Fruit fly (Drosophila melanogaster) S2 (cell line): ENCODE data around the gene indra.

Experiments used
- CG8478 ChIP-seq: fragments of >200 bp; optimal IDR thresholded peaks from 2 replicates; lab custom pipeline; 2018
- CTCF ChIP-seq, 2 experiments: fragments of >200 bp; optimal IDR thresholded peaks; 2 replicates each; lab custom pipeline; 2018

- TF ChIP-seq CTCF (optimal IDR thresholded peaks at IDR 0.05; lab: Kevin White, UChicago): no peak
- no peak for TF ChIP-seq CG8478 (lab: Kevin White, UChicago)
Observed at dm6 chr3L:1302234-1302949, 39.8 kb downstream of the indra start, which contains the start of the genes Rac1 and Acat2.
